Worm (Caenorhabditis elegans): Measurements from ENCODE around the gene F07B10.7.

Gene F07B10.7

ce11 chrV:11281414-11282209 is 21.1 kb upstream of the F07B10.7 start:
- TF ChIP-seq him-1 (tag; optimal IDR thresholded peaks at IDR 0.05): no peak
- no peak for TF ChIP-seq W03F9.2 (tag; optimal IDR thresholded peaks at IDR 0.05)
- no peak for TF ChIP-seq dao-5 (tag; optimal IDR thresholded peaks at IDR 0.05)

- no peak for TF ChIP-seq him-1 (tag; optimal IDR thresholded peaks at IDR 0.05)
- TF ChIP-seq W03F9.2 (tag; optimal IDR thresholded peaks at IDR 0.05): no peak
- no peak for TF ChIP-seq dao-5 (tag; optimal IDR thresholded peaks at IDR 0.05)
Observed at ce11 chrV:11279564-11279963, 19.0 kb upstream of the F07B10.7 start.

ce11 chrV:11272848-11273247 is 12.3 kb upstream of the F07B10.7 start, which contains the start of gene clec-223:
Gene clec-223 (plus strand): TSS chrV:11273148.
- TF ChIP-seq W03F9.2 (tag; optimal IDR thresholded peaks at IDR 0.05): no peak
- no peak for TF ChIP-seq dao-5 (tag; optimal IDR thresholded peaks at IDR 0.05)
- TF ChIP-seq him-1 (tag; optimal IDR thresholded peaks at IDR 0.05): no peak

- no peak for TF ChIP-seq W03F9.2 (tag; optimal IDR thresholded peaks at IDR 0.05)
- no peak for TF ChIP-seq him-1 (tag; optimal IDR thresholded peaks at IDR 0.05)
- no peak for TF ChIP-seq dao-5 (tag; optimal IDR thresholded peaks at IDR 0.05)
Observed at ce11 chrV:11271051-11271450, 10.5 kb upstream of the F07B10.7 start, which contains the start of gene clec-222. Gene clec-222 (plus strand): TSS chrV:11271351.

ce11 chrV:11268791-11269190 is 8.3 kb upstream of the F07B10.7 start, which contains the start of gene str-115:
Gene str-115 (plus strand): TSS chrV:11269091.
- no peak for TF ChIP-seq W03F9.2 (tag; optimal IDR thresholded peaks at IDR 0.05)
- TF ChIP-seq him-1 (tag; optimal IDR thresholded peaks at IDR 0.05): no peak
- TF ChIP-seq dao-5 (tag; optimal IDR thresholded peaks at IDR 0.05): no peak

- no peak for TF ChIP-seq him-1 (tag; optimal IDR thresholded peaks at IDR 0.05)
- no peak for TF ChIP-seq dao-5 (tag; optimal IDR thresholded peaks at IDR 0.05)
- no peak for TF ChIP-seq W03F9.2 (tag; optimal IDR thresholded peaks at IDR 0.05)
Observed at ce11 chrV:11266681-11267080, 6.2 kb upstream of the F07B10.7 start, which contains the start of gene str-116. Gene str-116 (plus strand): TSS chrV:11266981.

ce11 chrV:11265482-11265881 is 5.0 kb upstream of the F07B10.7 start, which contains the start of gene cln-3.1:
Gene cln-3.1 (minus strand): TSS chrV:11265652.
- TF ChIP-seq dao-5 (tag; optimal IDR thresholded peaks at IDR 0.05) (no peak), him-1 (tag; optimal IDR thresholded peaks at IDR 0.05) (no peak), W03F9.2 (tag; optimal IDR thresholded peaks at IDR 0.05) (no peak)

ce11 chrV:11263025-11263424 is 2.5 kb upstream of the F07B10.7 start, which contains the start of gene F07B10.4:
Gene F07B10.4 (minus strand): TSS chrV:11263125.
- TF ChIP-seq W03F9.2 (tag; optimal IDR thresholded peaks at IDR 0.05) (no peak), him-1 (tag; optimal IDR thresholded peaks at IDR 0.05) (no peak), dao-5 (tag; optimal IDR thresholded peaks at IDR 0.05) (no peak)

ce11 chrV:11258896-11259295 is 1.6 kb downstream of the F07B10.7 start, which contains the start of gene lgc-36:
Gene lgc-36 (minus strand): TSS chrV:11258996.
- TF ChIP-seq W03F9.2 (tag; optimal IDR thresholded peaks at IDR 0.05) (no peak), him-1 (tag; optimal IDR thresholded peaks at IDR 0.05) (no peak), dao-5 (tag; optimal IDR thresholded peaks at IDR 0.05) (no peak)

ce11 chrV:11254980-11255379 is 5.5 kb downstream of the F07B10.7 start, which contains the start of gene srsx-31:
Gene srsx-31 (minus strand): TSS chrV:11255080.
- TF ChIP-seq W03F9.2 (tag; optimal IDR thresholded peaks at IDR 0.05): no peak
- TF ChIP-seq dao-5 (tag; optimal IDR thresholded peaks at IDR 0.05): no peak
- no peak for TF ChIP-seq him-1 (tag; optimal IDR thresholded peaks at IDR 0.05)

- TF ChIP-seq W03F9.2 (tag; optimal IDR thresholded peaks at IDR 0.05) (no peak), dao-5 (tag; optimal IDR thresholded peaks at IDR 0.05) (no peak), him-1 (tag; optimal IDR thresholded peaks at IDR 0.05) (no peak)
Observed at ce11 chrV:11252429-11252828, 8.1 kb downstream of the F07B10.7 start, which contains the start of gene srsx-33. Gene srsx-33 (minus strand): TSS chrV:11252529.

ce11 chrV:11251798-11252197 is 8.7 kb downstream of the F07B10.7 start:
- TF ChIP-seq dao-5 (tag; optimal IDR thresholded peaks at IDR 0.05) (no peak), W03F9.2 (tag; optimal IDR thresholded peaks at IDR 0.05) (no peak), him-1 (tag; optimal IDR thresholded peaks at IDR 0.05) (no peak)

- TF ChIP-seq dao-5 (tag; optimal IDR thresholded peaks at IDR 0.05): no peak
- TF ChIP-seq him-1 (tag; optimal IDR thresholded peaks at IDR 0.05): no peak
- no peak for TF ChIP-seq W03F9.2 (tag; optimal IDR thresholded peaks at IDR 0.05)
Observed at ce11 chrV:11250735-11251134, 9.8 kb downstream of the F07B10.7 start, which contains the start of gene T19B10.12. Gene T19B10.12 (plus strand): TSS chrV:11251035.

ce11 chrV:11247846-11248245 is 12.7 kb downstream of the F07B10.7 start, which contains the start of gene mam-4:
Gene mam-4 (plus strand): TSS chrV:11248146.
- TF ChIP-seq him-1 (tag; optimal IDR thresholded peaks at IDR 0.05) (no peak), dao-5 (tag; optimal IDR thresholded peaks at IDR 0.05) (no peak), W03F9.2 (tag; optimal IDR thresholded peaks at IDR 0.05) (no peak)

All from whole organism, L4/young adult.